Worm (Caenorhabditis elegans): ENCODE measurements around the gene T24C2.3.

DNA sequence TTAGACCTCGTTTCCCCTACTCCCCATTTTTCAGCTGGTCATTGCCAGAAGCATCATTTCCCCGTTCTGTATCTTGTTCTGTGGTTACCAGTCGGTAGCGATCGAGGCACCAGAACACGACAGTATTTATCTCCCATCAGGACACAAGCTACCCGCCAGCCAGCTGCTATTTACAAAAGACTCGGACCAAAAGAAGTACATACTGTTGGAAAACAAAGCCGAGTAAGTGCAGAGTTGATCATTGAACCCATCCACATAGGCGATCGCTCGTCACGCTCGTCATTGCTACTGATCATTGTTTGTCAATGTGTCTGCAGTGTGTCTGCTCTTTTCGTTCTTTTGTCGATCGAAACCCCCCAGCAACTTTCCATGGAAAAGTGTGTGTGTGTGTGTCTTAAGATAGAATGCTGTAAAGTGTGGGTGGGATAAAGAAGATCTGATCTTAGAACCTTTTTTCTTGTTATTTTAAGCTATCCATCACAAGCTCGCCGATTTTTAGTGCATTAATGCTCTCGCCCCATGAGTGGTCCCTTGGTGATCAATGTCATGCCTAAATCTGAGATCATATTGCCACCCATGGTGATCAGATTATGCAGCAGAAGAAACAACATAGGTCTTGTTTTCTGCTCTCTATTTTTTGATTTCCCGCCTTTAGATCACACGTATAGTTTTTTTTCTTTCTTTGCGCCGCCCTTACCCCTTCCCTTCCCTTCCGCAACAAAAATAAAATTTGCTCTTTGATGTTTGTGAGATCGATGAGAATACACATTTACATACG lies 16.4 kb downstream of the T24C2.3 start:
- TF ChIP-seq hlh-11 (tag; optimal IDR thresholded peaks at IDR 0.05) (no peak), fkh-10 (GFP tag; optimal IDR thresholded peaks at IDR 0.05) (no peak), saeg-2 (GFP tag; IDR thresholded peaks at IDR 0.05) (no peak), mxl-2 (GFP tag; conservative IDR thresholded peaks at IDR 0.05) (no peak), hlh-30 (tag; optimal IDR thresholded peaks at IDR 0.05; ENCODE audit: insufficient read depth) (no peak), ceh-28 (tag; optimal IDR thresholded peaks at IDR 0.05) (no peak), skn-1 (tag; optimal IDR thresholded peaks at IDR 0.05) (no peak), snpc-4 (tag; optimal IDR thresholded peaks at IDR 0.05) (no peak), jun-1 (tag; optimal IDR thresholded peaks at IDR 0.05) (no peak), nhr-77 (tag; optimal IDR thresholded peaks at IDR 0.05) (no peak), fos-1 (tag; optimal IDR thresholded peaks at IDR 0.05) (no peak), ama-1 (optimal IDR thresholded peaks at IDR 0.05) (no peak), nhr-48 (tag; optimal IDR thresholded peaks at IDR 0.05) (no peak)

Measured in whole organism, L4 larva.